Worm (Caenorhabditis elegans): Measurements from ENCODE around the gene C05E4.7.

ce11 chrV:692720-693422 lies 49.0 kb upstream of the C05E4.7 start, which contains the start of gene srx-4:
- no peak for TF ChIP-seq dao-5 (tag; optimal IDR thresholded peaks at IDR 0.05)
- no peak for TF ChIP-seq W03F9.2 (tag; optimal IDR thresholded peaks at IDR 0.05)
- no peak for TF ChIP-seq him-1 (tag; optimal IDR thresholded peaks at IDR 0.05)
